Worm (Caenorhabditis elegans) whole organism, L3 larva: Measurements from ENCODE around the gene his-4.

ENCODE experiments used
- ama-1 ChIP-seq: fragments of 150-350 bp; optimal IDR thresholded peaks from 2 replicates; lab custom pipeline; 2018
- ceh-16 ChIP-seq: sonication (generic microtip); optimal IDR thresholded peaks from 2 replicates; lab custom pipeline; 2017; ENCODE audit warnings: missing biosample characterization, missing genetic modification characterization
- egl-27 ChIP-seq: sonication (generic microtip); optimal IDR thresholded peaks from 4 replicates; lab custom pipeline; 2017; ENCODE audit warnings: missing biosample characterization, missing genetic modification reagents, missing genetic modification characterization
- elt-2 ChIP-seq: sonication (generic microtip); optimal IDR thresholded peaks from 2 replicates; lab custom pipeline; 2016; ENCODE audit warnings: missing genetic modification reagents, mild to moderate bottlenecking, missing genetic modification characterization, missing compliant biosample characterization
- mdl-1 ChIP-seq: fragments of 150-350 bp; optimal IDR thresholded peaks from 2 replicates; lab custom pipeline; 2014; ENCODE audit warnings: missing biosample characterization, missing genetic modification characterization
- nhr-12 ChIP-seq: fragments of 150-350 bp; optimal IDR thresholded peaks from 2 replicates; lab custom pipeline; 2014; ENCODE audit warnings: missing biosample characterization, missing genetic modification characterization
- nhr-237 ChIP-seq: fragments of 150-350 bp; optimal IDR thresholded peaks from 2 replicates; lab custom pipeline; 2014; ENCODE audit warnings: missing biosample characterization, missing genetic modification characterization
- nhr-77 ChIP-seq: fragments of 150-350 bp; optimal IDR thresholded peaks from 2 replicates; lab custom pipeline; 2014; ENCODE audit warnings: missing biosample characterization, missing genetic modification characterization
- snpc-4 ChIP-seq: fragments of 150-350 bp; optimal IDR thresholded peaks from 2 replicates; lab custom pipeline; 2014; ENCODE audit warnings: missing biosample characterization, missing genetic modification characterization
- unc-62 ChIP-seq: fragments of 150-350 bp; sonication (generic microtip); optimal IDR thresholded peaks from 4 replicates; lab custom pipeline; 2014; ENCODE audit warnings: missing biosample characterization, missing genetic modification reagents, missing genetic modification characterization
- zag-1 ChIP-seq: fragments of 150-350 bp; optimal IDR thresholded peaks from 2 replicates; lab custom pipeline; 2014; ENCODE audit warnings: missing biosample characterization, missing genetic modification characterization
- ztf-11 ChIP-seq: fragments of 150-350 bp; optimal IDR thresholded peaks from 2 replicates; lab custom pipeline; 2014; ENCODE audit warnings: missing biosample characterization, missing genetic modification characterization

ce11 chrV:16075250-16075709 is 35.0 kb upstream of the his-4 start, which contains the start of the genes F14H3.12 and srj-29:
- TF ChIP-seq unc-62 (GFP tag; lab: Kevin White, UChicago) (no peak), ceh-16 (no peak), elt-2 (tag; lab: Kevin White, UChicago) (peak; percentile 79), nhr-237 (tag; lab: Kevin White, UChicago) (no peak), ama-1 (lab: Kevin White, UChicago) (no peak), nhr-77 (tag; lab: Kevin White, UChicago) (no peak), egl-27 (tag; lab: Kevin White, UChicago) (no peak), nhr-12 (tag; lab: Kevin White, UChicago) (no peak), ztf-11 (no peak), mdl-1 (tag; lab: Kevin White, UChicago) (no peak), zag-1 (tag; lab: Kevin White, UChicago) (no peak), snpc-4 (tag; lab: Kevin White, UChicago) (no peak)
